Fruit fly (Drosophila melanogaster) S2 (cell line): ENCODE measurements around the gene Dscam3.

Experiments used
- CG8478 ChIP-seq: fragments of >200 bp; optimal IDR thresholded peaks from 2 replicates; lab custom pipeline; 2018
- CTCF ChIP-seq, 2 experiments: fragments of >200 bp; optimal IDR thresholded peaks; 2 replicates each; lab custom pipeline; 2018

DNA sequence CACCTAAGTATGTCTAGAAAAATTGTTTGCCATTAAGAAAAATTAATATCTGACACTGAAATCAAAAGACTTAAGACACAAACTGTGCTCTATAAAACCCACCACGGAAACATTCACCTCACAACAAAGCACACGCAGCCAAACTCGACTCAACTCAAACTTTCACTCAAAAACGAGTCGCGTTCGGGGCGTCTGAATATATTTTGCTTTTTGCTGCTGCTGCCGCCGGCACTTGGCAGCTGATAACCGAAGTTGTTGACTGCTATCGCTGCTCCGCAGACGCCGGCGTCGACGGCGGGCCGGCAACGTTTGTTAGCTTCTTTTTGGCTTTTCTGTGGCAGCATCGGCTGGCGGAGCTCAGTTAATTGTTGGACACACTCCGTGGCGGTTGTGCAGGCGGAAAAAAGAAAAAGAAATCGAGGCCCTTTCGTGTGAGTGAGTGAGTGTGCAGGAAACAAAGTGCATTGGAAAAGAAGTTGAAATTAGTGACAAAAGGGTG lies 80.0 kb downstream of the Dscam3 start, which contains the start of gene cysu:
- TF ChIP-seq CTCF (optimal IDR thresholded peaks at IDR 0.05; lab: Kevin White, UChicago) (no peak), CG8478 (no peak)
